Worm (Caenorhabditis elegans) whole organism, L4 larva: ENCODE data around the gene F23A7.1.

ENCODE experiments used
- D1046.2 ChIP-seq: fragments of 200-800 bp; sonication (Bioruptor generic); IDR thresholded peaks from 2 replicates; pipeline ENCODE4 v1.3.6; 2022; ENCODE audit warnings: missing genetic modification characterization, missing compliant biosample characterization
- T26A8.4 ChIP-seq: fragments of 200-800 bp; sonication (Bioruptor generic); IDR thresholded peaks from 2 replicates; pipeline ENCODE4 v1.3.6; 2022; ENCODE audit warnings: missing genetic modification characterization, missing compliant biosample characterization
- Y5F2A.4 ChIP-seq: fragments of 200-800 bp; sonication (Bioruptor generic); optimal IDR thresholded peaks from 2 replicates; lab custom pipeline; 2018; ENCODE audit warnings: mild to moderate bottlenecking, missing genetic modification characterization, missing compliant biosample characterization
- Y75B8A.6 ChIP-seq: fragments of 200-800 bp; sonication (Bioruptor generic); IDR thresholded peaks from 2 replicates; pipeline ENCODE4 v1.3.6; 2022; ENCODE audit warnings: missing genetic modification reagents, missing genetic modification characterization, missing compliant biosample characterization
- ZK337.2 ChIP-seq: fragments of 200-800 bp; sonication (Bioruptor generic); IDR thresholded peaks from 2 replicates; pipeline ENCODE4 v1.3.6; 2022; ENCODE audit warnings: missing genetic modification reagents, missing genetic modification characterization, missing compliant biosample characterization
- ZK546.5 ChIP-seq, 2 experiments: sonication (generic microtip); optimal IDR thresholded peaks; 2 replicates each; lab custom pipeline; 2017; ENCODE audit warnings: missing biosample characterization in 2 of 2, missing genetic modification characterization in 2 of 2
- aha-1 ChIP-seq: fragments of 150-350 bp; peaks from one replicate; lab custom pipeline; 2014; ENCODE audit warnings: missing biosample characterization, missing genetic modification characterization
- ceh-44 ChIP-seq: fragments of 200-800 bp; sonication (Bioruptor generic); IDR thresholded peaks from 2 replicates; pipeline ENCODE4 v1.3.6; 2022; ENCODE audit warnings: missing genetic modification reagents, missing genetic modification characterization, missing compliant biosample characterization
- ceh-62 ChIP-seq: sonication (generic microtip); optimal IDR thresholded peaks from 2 replicates; lab custom pipeline; 2017; ENCODE audit warnings: missing biosample characterization, missing genetic modification characterization
- ceh-82 ChIP-seq: sonication (generic microtip); optimal IDR thresholded peaks from 2 replicates; lab custom pipeline; 2017; ENCODE audit warnings: missing biosample characterization, missing genetic modification characterization
- cey-2 ChIP-seq: sonication (generic microtip); optimal IDR thresholded peaks from 3 replicates; lab custom pipeline; 2017; ENCODE audit warnings: missing genetic modification characterization, mild to moderate bottlenecking, missing compliant biosample characterization, antibody characterized with exemption, borderline replicate concordance; ENCODE audit not compliant: insufficient read depth
- daf-16 ChIP-seq, 3 experiments: sonication (generic microtip); optimal IDR thresholded peaks; 2 replicates each; lab custom pipeline; 2016 to 2017; ENCODE audit warnings: missing genetic modification characterization in 3 of 3, missing genetic modification reagents in 3 of 3, mild to moderate bottlenecking in 2 of 3, missing compliant biosample characterization in 2 of 3, missing biosample characterization in 1 of 3, moderate library complexity in 1 of 3
- dmd-6 ChIP-seq: fragments of 200-800 bp; sonication (Bioruptor generic); IDR thresholded peaks from 2 replicates; pipeline ENCODE4 v1.3.6; 2022; ENCODE audit warnings: missing genetic modification reagents, missing genetic modification characterization, missing compliant biosample characterization
- duxl-1 ChIP-seq: sonication (generic microtip); optimal IDR thresholded peaks from 2 replicates; lab custom pipeline; 2016; ENCODE audit warnings: mild to moderate bottlenecking, missing genetic modification characterization, moderate library complexity, missing compliant biosample characterization; ENCODE audit not compliant: poor library complexity
- egl-27 ChIP-seq: sonication (generic microtip); optimal IDR thresholded peaks from 3 replicates; lab custom pipeline; 2017; ENCODE audit warnings: missing biosample characterization, missing genetic modification reagents, missing genetic modification characterization
- fos-1 ChIP-seq: fragments of 150-350 bp; optimal IDR thresholded peaks from 2 replicates; lab custom pipeline; 2014; ENCODE audit warnings: missing biosample characterization, missing genetic modification characterization
- gei-8 ChIP-seq: fragments of 200-800 bp; sonication (Bioruptor generic); optimal IDR thresholded peaks from 2 replicates; lab custom pipeline; 2018; ENCODE audit warnings: mild to moderate bottlenecking, missing genetic modification characterization, missing compliant biosample characterization
- hlh-30 ChIP-seq: sonication (generic microtip); optimal IDR thresholded peaks from 2 replicates; lab custom pipeline; 2017; ENCODE audit warnings: antibody characterized with exemption, mild to moderate bottlenecking, missing genetic modification characterization, missing compliant biosample characterization; ENCODE audit not compliant: insufficient read depth
- jun-1 ChIP-seq: fragments of 150-350 bp; optimal IDR thresholded peaks from 2 replicates; lab custom pipeline; 2014; ENCODE audit warnings: missing biosample characterization, missing genetic modification reagents, missing genetic modification characterization
- lim-7 ChIP-seq: fragments of 200-800 bp; sonication (Bioruptor generic); IDR thresholded peaks from 2 replicates; pipeline ENCODE4 v1.3.6; 2022; ENCODE audit warnings: missing genetic modification characterization, missing compliant biosample characterization
- lin-13 ChIP-seq: fragments of 150-350 bp; optimal IDR thresholded peaks from 2 replicates; lab custom pipeline; 2014; ENCODE audit warnings: missing biosample characterization, missing genetic modification reagents, missing genetic modification characterization
- lin-29 ChIP-seq: fragments of 200-800 bp; sonication (Bioruptor generic); IDR thresholded peaks from 2 replicates; pipeline ENCODE4 v1.3.6; 2022; ENCODE audit warnings: missing genetic modification reagents, missing genetic modification characterization, missing compliant biosample characterization
- lin-38 ChIP-seq: fragments of 200-800 bp; sonication (Bioruptor generic); IDR thresholded peaks from 2 replicates; pipeline ENCODE4 v1.3.6; 2022; ENCODE audit warnings: missing genetic modification reagents, missing genetic modification characterization, missing compliant biosample characterization
- lir-3 ChIP-seq: sonication (generic microtip); optimal IDR thresholded peaks from 2 replicates; lab custom pipeline; 2016; ENCODE audit warnings: mild to moderate bottlenecking, missing genetic modification characterization, missing compliant biosample characterization
- lsy-2 ChIP-seq, 2 experiments: fragments of 150-350 bp in 1 of 2; sonication (generic microtip) in 1 of 2; optimal IDR thresholded peaks; 2 replicates each; lab custom pipeline; 2014 to 2017; ENCODE audit warnings: missing biosample characterization in 2 of 2, missing genetic modification characterization in 2 of 2
- mdl-1 ChIP-seq, 2 experiments: fragments of 150-350 bp in 1 of 2; sonication (generic microtip) in 1 of 2; optimal IDR thresholded peaks; 2 replicates each; lab custom pipeline; 2014 to 2017; ENCODE audit warnings: missing biosample characterization in 2 of 2, missing genetic modification characterization in 2 of 2
- mdt-29 ChIP-seq: fragments of 200-800 bp; sonication (Bioruptor generic); IDR thresholded peaks from 2 replicates; pipeline ENCODE4 v1.3.6; 2022; ENCODE audit warnings: missing genetic modification reagents, missing genetic modification characterization, missing compliant biosample characterization
- mes-2 ChIP-seq: sonication (generic microtip); optimal IDR thresholded peaks from 2 replicates; lab custom pipeline; 2016; ENCODE audit warnings: missing genotype, mild to moderate bottlenecking, missing genetic modification characterization, missing compliant biosample characterization; ENCODE audit not compliant: poor library complexity, severe bottlenecking
- mxl-2 ChIP-seq: fragments of 200-800 bp; sonication (Bioruptor generic); conservative IDR thresholded peaks from 2 replicates; pipeline ENCODE4 v1.3.6; 2022; ENCODE audit warnings: missing genetic modification reagents, missing genetic modification characterization, missing compliant biosample characterization
- mxl-3 ChIP-seq: fragments of 200-800 bp; sonication (Bioruptor generic); optimal IDR thresholded peaks from 2 replicates; lab custom pipeline; 2018; ENCODE audit warnings: mild to moderate bottlenecking, missing genetic modification characterization, missing compliant biosample characterization
- nhr-237 ChIP-seq: sonication (generic microtip); optimal IDR thresholded peaks from 2 replicates; lab custom pipeline; 2017; ENCODE audit warnings: missing biosample characterization, missing genetic modification characterization
- nhr-6 ChIP-seq: fragments of 150-350 bp; optimal IDR thresholded peaks from 2 replicates; lab custom pipeline; 2014; ENCODE audit warnings: missing biosample characterization, missing genetic modification characterization
- pha-4 ChIP-seq, 2 experiments: fragments of 150-350 bp in 1 of 2; fragments of 200-800 bp in 1 of 2; sonication (Bioruptor generic) in 1 of 2; IDR thresholded peaks in 1 of 2; optimal IDR thresholded peaks in 1 of 2; 2 replicates each; pipeline versions ENCODE4 v1.3.6 to Lab custom; 2014 to 2022; ENCODE audit warnings: missing genetic modification characterization in 2 of 2, missing genetic modification reagents in 2 of 2, missing biosample characterization in 1 of 2, missing compliant biosample characterization in 1 of 2
- php-3 ChIP-seq: fragments of 200-800 bp; sonication (Bioruptor generic); IDR thresholded peaks from 2 replicates; pipeline ENCODE4 v1.3.6; 2022; ENCODE audit warnings: missing genetic modification reagents, missing genetic modification characterization, missing compliant biosample characterization
- pqm-1 ChIP-seq: sonication (generic microtip); optimal IDR thresholded peaks from 2 replicates; lab custom pipeline; 2017; ENCODE audit warnings: missing biosample characterization, missing genetic modification characterization
- set-16 ChIP-seq: fragments of 200-800 bp; sonication (Bioruptor generic); IDR thresholded peaks from 2 replicates; pipeline ENCODE4 v1.3.6; 2022; ENCODE audit warnings: missing genetic modification reagents, missing genetic modification characterization, missing compliant biosample characterization
- snpc-1.2 ChIP-seq: fragments of 200-800 bp; sonication (Bioruptor generic); IDR thresholded peaks from 2 replicates; pipeline ENCODE4 v1.3.6; 2022; ENCODE audit warnings: missing genetic modification reagents, missing genetic modification characterization, missing compliant biosample characterization
- snpc-4 ChIP-seq: fragments of 150-350 bp; optimal IDR thresholded peaks from 2 replicates; lab custom pipeline; 2014; ENCODE audit warnings: missing biosample characterization, missing genetic modification characterization
- spr-1 ChIP-seq: sonication (generic microtip); optimal IDR thresholded peaks from 2 replicates; lab custom pipeline; 2016; ENCODE audit warnings: mild to moderate bottlenecking, missing genetic modification characterization, missing compliant biosample characterization
- spr-3 ChIP-seq: fragments of 200-800 bp; sonication (Bioruptor generic); optimal IDR thresholded peaks from 2 replicates; lab custom pipeline; 2018; ENCODE audit warnings: mild to moderate bottlenecking, missing genetic modification characterization, missing compliant biosample characterization
- tag-97 ChIP-seq: fragments of 200-800 bp; sonication (Bioruptor generic); IDR thresholded peaks from 2 replicates; pipeline ENCODE4 v1.3.6; 2022; ENCODE audit warnings: missing genetic modification characterization, missing compliant biosample characterization
- unc-39 ChIP-seq: sonication (generic microtip); optimal IDR thresholded peaks from 2 replicates; lab custom pipeline; 2017; ENCODE audit warnings: missing biosample characterization, missing genetic modification characterization
- vab-7 ChIP-seq: fragments of 200-800 bp; sonication (Bioruptor generic); IDR thresholded peaks from 2 replicates; pipeline ENCODE4 v1.3.6; 2022; ENCODE audit warnings: missing genetic modification reagents, missing genetic modification characterization, missing compliant biosample characterization
- zfp-2 ChIP-seq: sonication (generic microtip); optimal IDR thresholded peaks from 2 replicates; lab custom pipeline; 2016; ENCODE audit warnings: mild to moderate bottlenecking, missing genetic modification characterization, missing compliant biosample characterization
- zip-11 ChIP-seq: fragments of 200-800 bp; sonication (Bioruptor generic); IDR thresholded peaks from 2 replicates; pipeline ENCODE4 v1.3.6; 2022; ENCODE audit warnings: missing genetic modification characterization, missing compliant biosample characterization
- zip-2 ChIP-seq: fragments of 150-350 bp; optimal IDR thresholded peaks from 2 replicates; lab custom pipeline; 2014; ENCODE audit warnings: missing biosample characterization, missing genetic modification characterization
- ztf-11 ChIP-seq: fragments of 150-350 bp; optimal IDR thresholded peaks from 2 replicates; lab custom pipeline; 2014; ENCODE audit warnings: missing biosample characterization, missing genetic modification characterization

Gene F23A7.1

ce11 chrX:16205880-16206279 lies 11.3 kb upstream of the F23A7.1 start (continued):
- peak; percentile 67 for TF ChIP-seq jun-1 (tag; lab: Kevin White, UChicago)
- no peak for TF ChIP-seq set-16
- no peak for TF ChIP-seq ztf-11 (tag; lab: Kevin White, UChicago)
- TF ChIP-seq ZK546.5 (tag; optimal IDR thresholded peaks at IDR 0.05; lab: Kevin White, UChicago), result no peak
- TF ChIP-seq pha-4 (GFP tag; IDR thresholded peaks at IDR 0.05; lab: Robert Waterston, UW), result peak; percentile 41; the same call in 1 of the 2 replicates
- TF ChIP-seq pha-4 (tag; optimal IDR thresholded peaks at IDR 0.05; lab: Kevin White, UChicago), result no peak
- TF ChIP-seq pqm-1, result no peak
- TF ChIP-seq vab-7 (GFP tag; lab: Robert Waterston, UW), result peak; percentile 31; the same call in 1 of the 2 replicates
- TF ChIP-seq lim-7 (GFP tag; lab: Robert Waterston, UW), result no peak
- no peak for TF ChIP-seq zip-11 (GFP tag; lab: Robert Waterston, UW)
- no peak for TF ChIP-seq ZK337.2 (GFP tag; lab: Robert Waterston, UW)
- no peak for TF ChIP-seq ceh-44 (GFP tag; lab: Robert Waterston, UW)
- no peak for TF ChIP-seq nhr-237
- no peak for TF ChIP-seq egl-27 (tag; lab: Kevin White, UChicago)
- no peak for TF ChIP-seq ceh-82 (tag; lab: Kevin White, UChicago)
- TF ChIP-seq spr-3, result peak; percentile 36
- TF ChIP-seq mxl-3 (GFP tag; lab: Kevin White, UChicago), result peak; percentile 23
- TF ChIP-seq snpc-4 (tag; lab: Kevin White, UChicago), result no peak
- TF ChIP-seq aha-1 (tag; lab: Kevin White, UChicago), result peak; percentile 62
- no peak for TF ChIP-seq cey-2 (tag; lab: Kevin White, UChicago)
- TF ChIP-seq, all 104 proteins: peak for 45

DNA sequence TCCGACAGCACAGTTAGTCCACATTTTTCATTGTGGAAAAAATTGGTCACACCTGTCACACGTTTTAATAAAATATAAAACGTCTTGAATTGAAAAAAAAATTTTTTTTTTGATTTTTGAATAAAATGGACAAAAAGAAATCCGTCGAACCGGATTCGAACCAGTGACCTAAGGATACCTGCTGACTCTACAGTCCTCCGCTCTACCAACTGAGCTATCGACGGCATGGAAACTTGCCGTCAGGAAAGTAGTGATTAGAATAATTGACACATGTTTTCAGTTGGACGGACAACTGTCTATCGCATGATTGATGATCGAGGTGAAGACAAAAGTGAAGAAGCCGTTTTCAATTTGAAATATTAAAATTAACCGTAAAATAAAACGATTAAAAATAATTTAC lies 9.1 kb upstream of the F23A7.1 start:
- TF ChIP-seq dmd-6 (0 out of 2 replicates have a peak, but pooled peaks have one; percentile 16), lin-29 (no peak), mdt-29 (GFP tag; lab: Robert Waterston, UW) (no peak), lsy-2 (tag; optimal IDR thresholded peaks at IDR 0.05; lab: Kevin White, UChicago) (no peak), php-3 (GFP tag; lab: Robert Waterston, UW) (0 out of 2 replicates have a peak, but pooled peaks have one; percentile 30), unc-39 (tag; lab: Kevin White, UChicago) (no peak), T26A8.4 (GFP tag; lab: Robert Waterston, UW) (no peak), fos-1 (tag; lab: Kevin White, UChicago) (no peak), lim-7 (GFP tag; lab: Robert Waterston, UW) (peak; percentile 72), ZK337.2 (GFP tag; lab: Robert Waterston, UW) (no peak), snpc-1.2 (GFP tag; lab: Robert Waterston, UW) (peak; percentile 49; the same call in 1 of the 2 replicates), cey-2 (tag; lab: Kevin White, UChicago) (no peak), Y5F2A.4 (GFP tag; lab: Kevin White, UChicago) (no peak), lin-13 (GFP tag; lab: Kevin White, UChicago) (no peak), snpc-4 (tag; lab: Kevin White, UChicago) (no peak), Y75B8A.6 (GFP tag; lab: Robert Waterston, UW) (no peak), spr-1 (tag; lab: Kevin White, UChicago) (no peak), daf-16 (GFP tag; optimal IDR thresholded peaks at IDR 0.05; lab: Kevin White, UChicago) (no peak), daf-16 (tag; optimal IDR thresholded peaks at IDR 0.05; lab: Kevin White, UChicago) (peak; percentile 32), mdl-1 (tag; optimal IDR thresholded peaks at IDR 0.05; lab: Kevin White, UChicago) (no peak), vab-7 (GFP tag; lab: Robert Waterston, UW) (0 out of 2 replicates have a peak, but pooled peaks have one; percentile 9), nhr-6 (tag; lab: Kevin White, UChicago) (no peak), pha-4 (GFP tag; IDR thresholded peaks at IDR 0.05; lab: Robert Waterston, UW) (peak; percentile 47; the same call in 1 of the 2 replicates), pha-4 (tag; optimal IDR thresholded peaks at IDR 0.05; lab: Kevin White, UChicago) (no peak), lin-38 (GFP tag; lab: Robert Waterston, UW) (peak; percentile 31; the same call in 1 of the 2 replicates), gei-8 (GFP tag; lab: Kevin White, UChicago) (no peak), duxl-1 (peak; percentile 30), tag-97 (GFP tag; lab: Robert Waterston, UW) (no peak), mes-2 (peak; percentile 1), D1046.2 (GFP tag; lab: Robert Waterston, UW) (0 out of 2 replicates have a peak, but pooled peaks have one; percentile 25), zip-2 (tag; lab: Kevin White, UChicago) (no peak), egl-27 (tag; lab: Kevin White, UChicago) (no peak), zfp-2 (tag; lab: Kevin White, UChicago) (no peak), hlh-30 (tag; lab: Kevin White, UChicago) (peak; percentile 49), lir-3 (no peak), mxl-2 (GFP tag; lab: Robert Waterston, UW) (no peak), ceh-62 (no peak)
